Worm (Caenorhabditis elegans) whole organism, L4 larva: Measurements from ENCODE around the gene srv-12.

ENCODE experiments used
- T20F7.1 ChIP-seq: fragments of 200-800 bp; sonication (Bioruptor generic); optimal IDR thresholded peaks from 2 replicates; lab custom pipeline; 2018; ENCODE audit warnings: mild to moderate bottlenecking, missing genetic modification characterization, missing compliant biosample characterization
- lin-29 ChIP-seq: fragments of 200-800 bp; sonication (Bioruptor generic); IDR thresholded peaks from 2 replicates; pipeline ENCODE4 v1.3.6; 2022; ENCODE audit warnings: missing genetic modification reagents, missing genetic modification characterization, missing compliant biosample characterization

- TF ChIP-seq lin-29 (GFP tag; lab: Robert Waterston, UW) = no peak
- TF ChIP-seq T20F7.1 (GFP tag; lab: Kevin White, UChicago) = no peak
Observed at ce11 chrIV:10040803-10041202, 12.6 kb downstream of the srv-12 start, which contains the start of gene dhs-31.
